Worm (Caenorhabditis elegans) whole organism, late embryonic: ENCODE data around the gene D1054.9.

Source experiments
- C08G9.2 ChIP-seq: sonication (generic microtip); optimal IDR thresholded peaks from 2 replicates; lab custom pipeline; 2016; ENCODE audit warnings: mild to moderate bottlenecking, missing genetic modification characterization, moderate library complexity, missing compliant biosample characterization
- C38D4.7 ChIP-seq: fragments of 200-800 bp; sonication (Bioruptor generic); optimal IDR thresholded peaks from 2 replicates; lab custom pipeline; 2018; ENCODE audit warnings: mild to moderate bottlenecking, missing genetic modification characterization, moderate library complexity, missing compliant biosample characterization
- K02D7.2 ChIP-seq: sonication (generic microtip); optimal IDR thresholded peaks from 2 replicates; lab custom pipeline; 2017; ENCODE audit warnings: mild to moderate bottlenecking, missing genetic modification characterization, missing compliant biosample characterization
- K09A11.1 ChIP-seq: sonication (generic microtip); optimal IDR thresholded peaks from 2 replicates; lab custom pipeline; 2017; ENCODE audit warnings: antibody characterized with exemption, mild to moderate bottlenecking, missing genetic modification characterization, missing compliant biosample characterization; ENCODE audit not compliant: insufficient read depth
- ceh-18 ChIP-seq: sonication (generic microtip); optimal IDR thresholded peaks from 2 replicates; lab custom pipeline; 2016; ENCODE audit warnings: missing genetic modification characterization, missing compliant biosample characterization
- ceh-22 ChIP-seq: sonication (generic microtip); optimal IDR thresholded peaks from 2 replicates; lab custom pipeline; 2017; ENCODE audit warnings: missing biosample characterization, missing genetic modification characterization
- ceh-45 ChIP-seq: fragments of 200-800 bp; sonication (Bioruptor generic); IDR thresholded peaks from 2 replicates; pipeline ENCODE4 v1.3.6; 2022; ENCODE audit warnings: missing genetic modification reagents, missing genetic modification characterization, missing compliant biosample characterization
- ceh-48 ChIP-seq: sonication (generic microtip); optimal IDR thresholded peaks from 2 replicates; lab custom pipeline; 2016; ENCODE audit warnings: missing genetic modification characterization, inconsistent platforms, missing compliant biosample characterization
- ceh-9 ChIP-seq: sonication (generic microtip); optimal IDR thresholded peaks from 2 replicates; lab custom pipeline; 2016; ENCODE audit warnings: mild to moderate bottlenecking, missing genetic modification characterization, inconsistent platforms, missing compliant biosample characterization
- che-1 ChIP-seq: sonication (generic microtip); optimal IDR thresholded peaks from 2 replicates; lab custom pipeline; 2016; ENCODE audit warnings: mild to moderate bottlenecking, missing genetic modification characterization, missing compliant biosample characterization
- dmd-4 ChIP-seq: sonication (generic microtip); optimal IDR thresholded peaks from 2 replicates; lab custom pipeline; 2016; ENCODE audit warnings: borderline replicate concordance, missing genetic modification characterization, missing compliant biosample characterization
- dve-1 ChIP-seq: sonication (generic microtip); optimal IDR thresholded peaks from 2 replicates; lab custom pipeline; 2017; ENCODE audit warnings: antibody characterized with exemption, mild to moderate bottlenecking, missing genetic modification characterization, missing compliant biosample characterization
- elt-2 ChIP-seq: sonication (generic microtip); optimal IDR thresholded peaks from 2 replicates; lab custom pipeline; 2016; ENCODE audit warnings: missing genetic modification reagents, missing genetic modification characterization, missing compliant biosample characterization
- elt-4 ChIP-seq: sonication (generic microtip); optimal IDR thresholded peaks from 2 replicates; lab custom pipeline; 2016; ENCODE audit warnings: missing genetic modification characterization, missing compliant biosample characterization
- ets-4 ChIP-seq: sonication (generic microtip); optimal IDR thresholded peaks from 2 replicates; lab custom pipeline; 2016; ENCODE audit warnings: missing genetic modification characterization, missing compliant biosample characterization
- fax-1 ChIP-seq: sonication (generic microtip); optimal IDR thresholded peaks from 2 replicates; lab custom pipeline; 2016; ENCODE audit warnings: missing genotype, missing genetic modification characterization, missing compliant biosample characterization
- fkh-6 ChIP-seq: sonication (generic microtip); optimal IDR thresholded peaks from 2 replicates; lab custom pipeline; 2016; ENCODE audit warnings: missing genetic modification characterization, missing compliant biosample characterization
- hlh-15 ChIP-seq: sonication (generic microtip); optimal IDR thresholded peaks from 2 replicates; lab custom pipeline; 2016; ENCODE audit warnings: missing genetic modification characterization, missing compliant biosample characterization
- hlh-6 ChIP-seq: sonication (generic microtip); optimal IDR thresholded peaks from 2 replicates; lab custom pipeline; 2016; ENCODE audit warnings: missing genotype, missing genetic modification characterization, missing compliant biosample characterization
- lim-6 ChIP-seq: sonication (generic microtip); optimal IDR thresholded peaks from 2 replicates; lab custom pipeline; 2016; ENCODE audit warnings: missing genetic modification characterization, missing compliant biosample characterization
- lin-11 ChIP-seq: fragments of 200-800 bp; sonication (Bioruptor generic); optimal IDR thresholded peaks from 2 replicates; lab custom pipeline; 2018; ENCODE audit warnings: mild to moderate bottlenecking, missing genetic modification characterization, missing compliant biosample characterization
- madf-2 ChIP-seq: sonication (generic microtip); optimal IDR thresholded peaks from 2 replicates; lab custom pipeline; 2017; ENCODE audit warnings: missing genetic modification characterization, missing compliant biosample characterization
- nfya-1 ChIP-seq: sonication (generic microtip); optimal IDR thresholded peaks from 2 replicates; lab custom pipeline; 2017; ENCODE audit warnings: missing genetic modification characterization, mild to moderate bottlenecking, missing compliant biosample characterization, antibody characterized with exemption, moderate library complexity
- npax-4 ChIP-seq: sonication (generic microtip); optimal IDR thresholded peaks from 2 replicates; lab custom pipeline; 2016; ENCODE audit warnings: missing genetic modification characterization, missing compliant biosample characterization
- odd-2 ChIP-seq: sonication (generic microtip); optimal IDR thresholded peaks from 2 replicates; lab custom pipeline; 2017; ENCODE audit warnings: antibody characterized with exemption, mild to moderate bottlenecking, missing genetic modification characterization, missing compliant biosample characterization
- pag-3 ChIP-seq: sonication (generic microtip); optimal IDR thresholded peaks from 2 replicates; lab custom pipeline; 2016; ENCODE audit warnings: missing compliant biosample characterization, missing genetic modification characterization, borderline replicate concordance
- pha-4 ChIP-seq: fragments of 150-350 bp; optimal IDR thresholded peaks from 2 replicates; lab custom pipeline; 2018; ENCODE audit warnings: missing biosample characterization, missing genetic modification reagents, missing genetic modification characterization
- pros-1 ChIP-seq: fragments of 150-350 bp; optimal IDR thresholded peaks from 2 replicates; lab custom pipeline; 2014; ENCODE audit warnings: missing biosample characterization, missing genetic modification reagents, missing genetic modification characterization
- ref-2 ChIP-seq: sonication (generic microtip); optimal IDR thresholded peaks from 2 replicates; lab custom pipeline; 2016; ENCODE audit warnings: missing genetic modification characterization, missing compliant biosample characterization
- sdc-2 ChIP-seq: sonication (generic microtip); optimal IDR thresholded peaks from 2 replicates; lab custom pipeline; 2016; ENCODE audit warnings: missing genotype, missing genetic modification characterization, missing compliant biosample characterization
- sox-2 ChIP-seq: fragments of 200-800 bp; sonication (Bioruptor generic); IDR thresholded peaks from 2 replicates; pipeline ENCODE4 v1.3.6; 2022; ENCODE audit warnings: missing genetic modification reagents, missing genetic modification characterization, missing compliant biosample characterization
- syd-9 ChIP-seq: sonication (generic microtip); optimal IDR thresholded peaks from 2 replicates; lab custom pipeline; 2016; ENCODE audit warnings: mild to moderate bottlenecking, missing genetic modification characterization, moderate library complexity, missing compliant biosample characterization
- tbx-2 ChIP-seq: sonication (generic microtip); optimal IDR thresholded peaks from 2 replicates; lab custom pipeline; 2016; ENCODE audit warnings: missing genetic modification characterization, missing compliant biosample characterization
- ttx-3 ChIP-seq: sonication (generic microtip); optimal IDR thresholded peaks from 2 replicates; lab custom pipeline; 2016; ENCODE audit warnings: missing genetic modification reagents, missing genetic modification characterization, missing compliant biosample characterization
- unc-42 ChIP-seq: sonication (generic microtip); optimal IDR thresholded peaks from 2 replicates; lab custom pipeline; 2016; ENCODE audit warnings: missing genotype, missing genetic modification characterization, missing compliant biosample characterization
- unc-86 ChIP-seq: sonication (generic microtip); optimal IDR thresholded peaks from 2 replicates; lab custom pipeline; 2016; ENCODE audit warnings: missing genetic modification characterization, missing compliant biosample characterization
- zip-5 ChIP-seq: sonication (generic microtip); optimal IDR thresholded peaks from 2 replicates; lab custom pipeline; 2016; ENCODE audit warnings: missing genetic modification characterization, missing compliant biosample characterization
- ztf-16 ChIP-seq: sonication (generic microtip); optimal IDR thresholded peaks from 2 replicates; lab custom pipeline; 2017; ENCODE audit warnings: missing genetic modification characterization, missing compliant biosample characterization

The D1054.9 gene

ce11 chrV:10762695-10763094, 28.2 kb downstream of the D1054.9 start, which contains the start of gene sre-6:
Gene sre-6, minus strand, starts transcription at chrV:10762795.
- TF ChIP-seq ceh-22 (tag; lab: Kevin White, UChicago) (no peak), C38D4.7 (no peak), ceh-48 (tag; lab: Kevin White, UChicago) (no peak), ceh-9 (tag; lab: Kevin White, UChicago) (no peak), npax-4 (no peak), dmd-4 (tag; lab: Kevin White, UChicago) (no peak), unc-86 (tag; lab: Kevin White, UChicago) (no peak), ttx-3 (tag; lab: Kevin White, UChicago) (no peak), elt-4 (no peak), pros-1 (tag; lab: Kevin White, UChicago) (no peak), syd-9 (no peak), pag-3 (no peak)

- TF ChIP-seq lin-11 (tag; lab: Kevin White, UChicago) (no peak), K09A11.1 (tag; lab: Kevin White, UChicago) (no peak), hlh-6 (no peak), elt-2 (tag; lab: Kevin White, UChicago) (no peak), C08G9.2 (tag; lab: Kevin White, UChicago) (no peak), zip-5 (tag; lab: Kevin White, UChicago) (no peak), K02D7.2 (no peak), lim-6 (tag; lab: Kevin White, UChicago) (no peak), ref-2 (tag; lab: Kevin White, UChicago) (no peak), ets-4 (tag; lab: Kevin White, UChicago) (no peak), unc-42 (tag; lab: Kevin White, UChicago) (no peak), sox-2 (GFP tag; lab: Robert Waterston, UW) (no peak), dve-1 (no peak), ceh-22 (tag; lab: Kevin White, UChicago) (no peak), ttx-3 (tag; lab: Kevin White, UChicago) (no peak), hlh-15 (tag; lab: Kevin White, UChicago) (no peak), ceh-9 (tag; lab: Kevin White, UChicago) (no peak)
Observed at ce11 chrV:10760839-10761238, 30.0 kb downstream of the D1054.9 start.

- TF ChIP-seq pha-4 (tag; lab: Kevin White, UChicago): no peak
- no peak for TF ChIP-seq fkh-6 (tag; lab: Kevin White, UChicago)
- no peak for TF ChIP-seq tbx-2
- TF ChIP-seq pros-1 (tag; lab: Kevin White, UChicago): no peak
- TF ChIP-seq madf-2: no peak
- no peak for TF ChIP-seq C38D4.7
- TF ChIP-seq K02D7.2: no peak
Observed at ce11 chrV:10758658-10759057, 32.2 kb downstream of the D1054.9 start, which contains the start of gene F28H7.8. Gene F28H7.8, plus strand, starts transcription at chrV:10758958.

- TF ChIP-seq fkh-6 (tag; lab: Kevin White, UChicago): no peak
- TF ChIP-seq fax-1 (tag; lab: Kevin White, UChicago): no peak
- no peak for TF ChIP-seq ztf-16 (tag; lab: Kevin White, UChicago)
- TF ChIP-seq nfya-1 (tag; lab: Kevin White, UChicago): no peak
- no peak for TF ChIP-seq odd-2 (tag; lab: Kevin White, UChicago)
- no peak for TF ChIP-seq K09A11.1 (tag; lab: Kevin White, UChicago)
- TF ChIP-seq elt-2 (tag; lab: Kevin White, UChicago): no peak
- TF ChIP-seq npax-4: no peak
- TF ChIP-seq pag-3: no peak
- no peak for TF ChIP-seq sdc-2 (tag; lab: Kevin White, UChicago)
- no peak for TF ChIP-seq che-1 (tag; lab: Kevin White, UChicago)
- TF ChIP-seq ceh-45 (GFP tag; lab: Robert Waterston, UW): no peak
- TF ChIP-seq ceh-18 (tag; lab: Kevin White, UChicago): no peak
- TF ChIP-seq unc-86 (tag; lab: Kevin White, UChicago): no peak
Observed at ce11 chrV:10757128-10757527, 33.7 kb downstream of the D1054.9 start.
